Worm (Caenorhabditis elegans): Measurements from ENCODE around the gene Y26G10.5.

The Y26G10.5 gene

DNA sequence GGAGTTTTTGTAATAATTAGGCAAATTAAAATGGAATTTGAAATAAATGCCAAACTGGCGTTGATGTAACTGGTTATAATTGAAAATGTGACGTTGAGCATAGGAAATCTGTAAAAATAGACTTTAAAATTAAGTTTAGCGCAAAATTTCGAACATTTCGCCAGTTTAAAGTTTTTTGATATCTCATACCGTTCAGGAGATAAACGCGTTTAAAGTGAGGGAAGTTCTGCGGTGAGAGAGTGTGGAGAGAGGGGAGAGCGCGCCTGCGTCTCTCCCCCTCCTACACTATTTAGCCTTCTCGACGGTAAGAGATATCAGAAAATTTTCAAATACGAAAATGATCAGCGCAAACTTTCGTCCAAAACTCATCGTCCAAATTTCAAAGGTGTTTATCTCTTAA, 24.1 kb downstream of the Y26G10.5 start, which contains the start of gene str-92:
TSS of gene str-92 (minus strand) at position 101 of the 400 bp plus-strand sequence.
- TF ChIP-seq C16A3.4 (tag; optimal IDR thresholded peaks at IDR 0.05) (no peak), ztf-11 (tag; optimal IDR thresholded peaks at IDR 0.05) (no peak), isw-1 (GFP tag; IDR thresholded peaks at IDR 0.05) (no peak), nhr-84 (tag; optimal IDR thresholded peaks at IDR 0.05) (no peak), aha-1 (tag; optimal IDR thresholded peaks at IDR 0.05) (no peak), lir-3 (tag; optimal IDR thresholded peaks at IDR 0.05; ENCODE audit: poor library complexity) (no peak), fos-1 (tag; optimal IDR thresholded peaks at IDR 0.05) (no peak), unc-130 (tag; optimal IDR thresholded peaks at IDR 0.05) (no peak), dpl-1 (GFP tag; optimal IDR thresholded peaks at IDR 0.05) (no peak), ceh-63 (GFP tag; optimal IDR thresholded peaks at IDR 0.05) (no peak), efl-1 (optimal IDR thresholded peaks at IDR 0.05) (no peak), efl-1 (GFP tag; optimal IDR thresholded peaks at IDR 0.05 in 1 of 2) (no peak), lin-35 (GFP tag; optimal IDR thresholded peaks at IDR 0.05) (no peak), ets-5 (GFP tag; IDR thresholded peaks at IDR 0.05) (no peak), unc-62 (GFP tag; optimal IDR thresholded peaks at IDR 0.05) (no peak), nhr-90 (tag; optimal IDR thresholded peaks at IDR 0.05; ENCODE audit: poor library complexity) (no peak)

DNA sequence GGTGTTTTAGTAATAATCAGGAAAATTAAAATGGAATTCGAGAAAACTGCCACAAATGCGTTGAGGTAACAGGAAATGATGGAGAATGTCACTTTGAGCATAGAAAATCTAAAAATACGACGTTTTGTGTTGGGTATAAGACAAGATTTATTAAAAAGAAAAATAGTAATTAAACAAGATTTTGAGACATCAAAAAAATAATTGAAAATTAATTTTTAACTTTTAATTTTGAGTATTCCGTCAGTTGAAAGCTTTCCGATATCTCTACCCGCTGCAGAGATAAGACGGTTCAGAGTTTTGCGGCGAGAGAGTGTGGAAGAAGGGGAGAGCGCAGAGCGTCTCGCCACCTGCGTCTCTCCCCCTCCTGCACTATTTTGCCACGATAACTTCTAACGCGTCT, 27.3 kb downstream of the Y26G10.5 start, which contains the start of gene str-93:
TSS of gene str-93 (minus strand) at position 101 of the 400 bp plus-strand sequence.
- TF ChIP-seq ets-5 (GFP tag; IDR thresholded peaks at IDR 0.05) (no peak), mdl-1 (tag; optimal IDR thresholded peaks at IDR 0.05) (no peak)

DNA sequence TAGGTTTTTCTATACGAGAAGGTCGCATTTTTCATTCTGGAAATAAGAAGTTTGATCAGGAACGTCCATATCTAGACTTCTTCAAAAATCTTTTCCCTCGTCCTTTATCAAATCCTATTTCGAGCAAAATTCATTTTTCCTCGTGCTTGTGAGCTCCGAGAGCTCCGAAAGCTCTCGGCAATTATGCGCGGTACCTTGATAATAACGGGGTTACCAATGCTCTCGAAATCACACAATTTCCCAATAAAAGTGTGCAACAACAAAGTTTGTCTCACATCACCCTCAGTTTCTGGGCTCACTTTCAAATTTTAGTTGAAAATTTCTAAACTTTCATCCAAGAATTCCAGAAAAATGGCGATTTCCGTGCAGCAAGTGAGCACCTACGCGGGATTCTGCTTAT, 32.1 kb downstream of the Y26G10.5 start, which contains the start of gene str-89:
TSS of gene str-89 (plus strand) at position 301 of the 400 bp plus-strand sequence.
- TF ChIP-seq pag-3 (tag; optimal IDR thresholded peaks at IDR 0.05; ENCODE audit: borderline replicate concordance, insufficient read depth) (no peak), mdl-1 (tag; optimal IDR thresholded peaks at IDR 0.05) (no peak), grh-1 (GFP tag; IDR thresholded peaks at IDR 0.05) (no peak), nhr-11 (tag; optimal IDR thresholded peaks at IDR 0.05) (no peak), fos-1 (tag; optimal IDR thresholded peaks at IDR 0.05) (no peak), unc-30 (tag; optimal IDR thresholded peaks at IDR 0.05) (no peak), xbp-1 (tag; optimal IDR thresholded peaks at IDR 0.05) (no peak), lin-13 (GFP tag; optimal IDR thresholded peaks at IDR 0.05) (no peak), nhr-19 (GFP tag; conservative IDR thresholded peaks at IDR 0.05) (no peak)

DNA sequence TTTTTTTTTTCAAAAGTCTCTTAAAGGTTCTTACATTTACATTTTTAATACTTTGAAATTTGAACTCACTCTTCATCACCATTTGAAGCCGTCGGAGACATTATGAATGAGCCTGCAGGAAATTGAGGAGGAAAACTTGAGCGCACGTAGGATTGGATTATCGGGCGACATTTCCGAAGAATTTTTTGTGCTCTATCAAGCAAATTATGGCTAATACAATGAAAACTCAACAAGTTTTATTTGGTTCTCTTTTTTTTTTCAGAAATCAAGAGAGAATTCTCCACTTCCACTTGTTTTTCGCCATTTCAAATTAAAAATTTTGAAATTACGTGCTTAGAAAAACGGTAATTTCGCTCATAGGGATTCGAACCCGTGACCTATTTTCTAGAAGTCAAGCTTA, 33.0 kb downstream of the Y26G10.5 start, which contains the start of gene F59A1.12:
TSS of gene F59A1.12 (minus strand) at position 101 of the 400 bp plus-strand sequence.
- no peak for TF ChIP-seq dsc-1 (tag; optimal IDR thresholded peaks at IDR 0.05)
- TF ChIP-seq ceh-82 (tag; optimal IDR thresholded peaks at IDR 0.05): no peak
- no peak for TF ChIP-seq F16B12.6 (tag; optimal IDR thresholded peaks at IDR 0.05)
- TF ChIP-seq ceh-88 (GFP tag; IDR thresholded peaks at IDR 0.05): no peak
- no peak for TF ChIP-seq C04F5.9 (tag; optimal IDR thresholded peaks at IDR 0.05)
- TF ChIP-seq vab-15 (tag; optimal IDR thresholded peaks at IDR 0.05): no peak
- TF ChIP-seq nhr-77 (tag; optimal IDR thresholded peaks at IDR 0.05): no peak
- no peak for TF ChIP-seq dpl-1 (GFP tag; optimal IDR thresholded peaks at IDR 0.05)

DNA sequence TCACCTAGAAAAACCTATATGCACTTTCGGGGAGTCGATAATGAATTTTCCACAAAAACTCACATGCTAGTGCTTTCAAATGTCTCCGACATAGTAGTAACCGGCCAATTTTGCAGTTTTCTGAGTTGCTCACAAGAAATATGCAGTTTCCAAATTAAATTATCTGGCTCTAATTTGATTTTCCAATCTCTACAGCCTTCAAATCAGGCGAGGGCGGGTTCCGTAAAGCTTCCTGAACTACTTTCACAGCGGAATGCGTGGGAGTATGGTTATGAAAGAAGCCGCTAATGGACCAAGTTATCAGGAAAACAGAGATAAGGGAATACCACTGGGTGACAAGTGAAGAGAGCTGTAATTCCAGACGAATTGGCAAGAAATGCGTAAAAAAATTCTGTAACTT, 34.7 kb downstream of the Y26G10.5 start, which contains the start of gene F59A1.11:
TSS of gene F59A1.11 (minus strand) at position 101 of the 400 bp plus-strand sequence.
- TF ChIP-seq nhr-47 (tag; optimal IDR thresholded peaks at IDR 0.05): no peak
- TF ChIP-seq mdl-1 (tag; optimal IDR thresholded peaks at IDR 0.05): no peak
- no peak for TF ChIP-seq pag-3 (tag; optimal IDR thresholded peaks at IDR 0.05; ENCODE audit: borderline replicate concordance, insufficient read depth)
- no peak for TF ChIP-seq elt-2 (tag; optimal IDR thresholded peaks at IDR 0.05)
- no peak for TF ChIP-seq nhr-237 (tag; optimal IDR thresholded peaks at IDR 0.05)
- TF ChIP-seq mep-1 (tag; optimal IDR thresholded peaks at IDR 0.05): no peak
- TF ChIP-seq unc-86 (tag; optimal IDR thresholded peaks at IDR 0.05): no peak
- no peak for TF ChIP-seq ceh-8 (GFP tag; optimal IDR thresholded peaks at IDR 0.05)
- no peak for TF ChIP-seq unc-30 (tag; optimal IDR thresholded peaks at IDR 0.05)
- no peak for TF ChIP-seq nhr-84 (tag; optimal IDR thresholded peaks at IDR 0.05)
- TF ChIP-seq nhr-28 (tag; optimal IDR thresholded peaks at IDR 0.05): no peak
- no peak for TF ChIP-seq efl-1 (optimal IDR thresholded peaks at IDR 0.05)
- no peak for TF ChIP-seq efl-1 (GFP tag; optimal IDR thresholded peaks at IDR 0.05 in 1 of 2)
- TF ChIP-seq ets-5 (GFP tag; IDR thresholded peaks at IDR 0.05): no peak
- no peak for TF ChIP-seq aly-2 (tag; optimal IDR thresholded peaks at IDR 0.05)
- TF ChIP-seq lin-39 (tag; optimal IDR thresholded peaks at IDR 0.05): no peak
- no peak for TF ChIP-seq hlh-4 (tag; optimal IDR thresholded peaks at IDR 0.05)
- no peak for TF ChIP-seq lir-3 (tag; optimal IDR thresholded peaks at IDR 0.05; ENCODE audit: poor library complexity)
- TF ChIP-seq grh-1 (GFP tag; IDR thresholded peaks at IDR 0.05): no peak
- no peak for TF ChIP-seq alr-1 (tag; optimal IDR thresholded peaks at IDR 0.05; ENCODE audit: borderline replicate concordance)
- no peak for TF ChIP-seq swsn-7 (tag; optimal IDR thresholded peaks at IDR 0.05)

All from whole organism, L1 larva.